Worm (Caenorhabditis elegans) whole organism, L3 larva: ENCODE results near the gene npl-4.1.
A peak's percentile ranks its signal among the peaks of the same experiment; 100 is the strongest.

Source experiments
- R02D3.7 ChIP-seq: fragments of 150-350 bp; optimal IDR thresholded peaks from 2 replicates; lab custom pipeline; 2014; ENCODE audit warnings: missing biosample characterization, missing genetic modification characterization
- ZK546.5 ChIP-seq: sonication (generic microtip); optimal IDR thresholded peaks from 2 replicates; lab custom pipeline; 2017; ENCODE audit warnings: missing biosample characterization, missing genetic modification characterization
- aly-2 ChIP-seq: fragments of 150-350 bp; optimal IDR thresholded peaks from 2 replicates; lab custom pipeline; 2014; ENCODE audit warnings: missing biosample characterization, missing genetic modification characterization
- ama-1 ChIP-seq: fragments of 150-350 bp; optimal IDR thresholded peaks from 2 replicates; lab custom pipeline; 2018
- ceh-16 ChIP-seq: sonication (generic microtip); optimal IDR thresholded peaks from 2 replicates; lab custom pipeline; 2017; ENCODE audit warnings: missing biosample characterization, missing genetic modification characterization
- ceh-28 ChIP-seq: fragments of 150-350 bp; optimal IDR thresholded peaks from 2 replicates; lab custom pipeline; 2014; ENCODE audit warnings: missing biosample characterization, missing genetic modification reagents, missing genetic modification characterization
- ceh-82 ChIP-seq: fragments of 150-350 bp; optimal IDR thresholded peaks from 2 replicates; lab custom pipeline; 2014; ENCODE audit warnings: missing biosample characterization, missing genetic modification characterization
- ceh-9 ChIP-seq: sonication (generic microtip); optimal IDR thresholded peaks from 2 replicates; lab custom pipeline; 2018; ENCODE audit warnings: missing biosample characterization, missing genetic modification characterization
- daf-12 ChIP-seq: fragments of 150-350 bp; optimal IDR thresholded peaks from 2 replicates; lab custom pipeline; 2014; ENCODE audit warnings: missing biosample characterization, missing genetic modification reagents, missing genetic modification characterization
- egl-27 ChIP-seq: sonication (generic microtip); optimal IDR thresholded peaks from 4 replicates; lab custom pipeline; 2017; ENCODE audit warnings: missing biosample characterization, missing genetic modification reagents, missing genetic modification characterization
- egl-5 ChIP-seq: fragments of 150-350 bp; optimal IDR thresholded peaks from 2 replicates; lab custom pipeline; 2017; ENCODE audit warnings: missing biosample characterization, missing genetic modification reagents, missing genetic modification characterization, inconsistent platforms
- elt-1 ChIP-seq: fragments of 150-350 bp; optimal IDR thresholded peaks from 2 replicates; lab custom pipeline; 2014; ENCODE audit warnings: missing biosample characterization, missing genetic modification characterization
- elt-2 ChIP-seq: sonication (generic microtip); optimal IDR thresholded peaks from 2 replicates; lab custom pipeline; 2016; ENCODE audit warnings: missing genetic modification reagents, mild to moderate bottlenecking, missing genetic modification characterization, missing compliant biosample characterization
- elt-3 ChIP-seq, 3 experiments: fragments of 150-350 bp in 1 of 3; sonication (generic microtip) in 2 of 3; optimal IDR thresholded peaks; 2 replicates in 2 of 3; 4 replicates in 1 of 3; lab custom pipeline; 2014 to 2017; ENCODE audit warnings: missing biosample characterization in 3 of 3, missing genetic modification characterization in 3 of 3
- eor-1 ChIP-seq, 2 experiments: fragments of 150-350 bp; optimal IDR thresholded peaks; 2 replicates each; lab custom pipeline; 2014 to 2018; ENCODE audit warnings: missing biosample characterization in 2 of 2, missing genetic modification characterization in 2 of 2
- fkh-10 ChIP-seq: sonication (generic microtip); optimal IDR thresholded peaks from 2 replicates; lab custom pipeline; 2017; ENCODE audit warnings: missing biosample characterization, missing genetic modification reagents, missing genetic modification characterization
- fkh-2 ChIP-seq: fragments of 150-350 bp; optimal IDR thresholded peaks from 2 replicates; lab custom pipeline; 2014; ENCODE audit warnings: missing biosample characterization, missing genetic modification reagents, missing genetic modification characterization
- fos-1 ChIP-seq: fragments of 150-350 bp; optimal IDR thresholded peaks from 2 replicates; lab custom pipeline; 2014; ENCODE audit warnings: missing biosample characterization, missing genetic modification characterization
- hmg-11 ChIP-seq: sonication (generic microtip); optimal IDR thresholded peaks from 2 replicates; lab custom pipeline; 2016; ENCODE audit warnings: missing genetic modification characterization, missing compliant biosample characterization
- jun-1 ChIP-seq: fragments of 150-350 bp; optimal IDR thresholded peaks from 2 replicates; lab custom pipeline; 2014; ENCODE audit warnings: missing biosample characterization, missing genetic modification reagents, missing genetic modification characterization
- lin-15B ChIP-seq: fragments of 150-350 bp; optimal IDR thresholded peaks from 2 replicates; lab custom pipeline; 2014; ENCODE audit warnings: missing biosample characterization, missing genetic modification characterization
- lin-39 ChIP-seq: fragments of 150-350 bp; optimal IDR thresholded peaks from 2 replicates; lab custom pipeline; 2018; ENCODE audit warnings: missing biosample characterization, missing genetic modification reagents, missing genetic modification characterization
- lsy-12 ChIP-seq: sonication (generic microtip); optimal IDR thresholded peaks from 2 replicates; lab custom pipeline; 2016; ENCODE audit warnings: mild to moderate bottlenecking, missing genetic modification characterization, missing compliant biosample characterization
- mdl-1 ChIP-seq: fragments of 150-350 bp; optimal IDR thresholded peaks from 2 replicates; lab custom pipeline; 2014; ENCODE audit warnings: missing biosample characterization, missing genetic modification characterization
- mml-1 ChIP-seq: fragments of 150-350 bp; sonication (generic microtip); optimal IDR thresholded peaks from 3 replicates; lab custom pipeline; 2014; ENCODE audit warnings: missing biosample characterization, missing genetic modification characterization
- nfya-1 ChIP-seq: sonication (generic microtip); optimal IDR thresholded peaks from 2 replicates; lab custom pipeline; 2017; ENCODE audit warnings: missing genetic modification characterization, mild to moderate bottlenecking, missing compliant biosample characterization, antibody characterized with exemption, moderate library complexity; ENCODE audit not compliant: insufficient read depth
- nhr-11 ChIP-seq: fragments of 150-350 bp; optimal IDR thresholded peaks from 2 replicates; lab custom pipeline; 2014; ENCODE audit warnings: missing biosample characterization, missing genetic modification characterization
- nhr-12 ChIP-seq: fragments of 150-350 bp; optimal IDR thresholded peaks from 2 replicates; lab custom pipeline; 2014; ENCODE audit warnings: missing biosample characterization, missing genetic modification characterization
- nhr-23 ChIP-seq: fragments of 150-350 bp; optimal IDR thresholded peaks from 2 replicates; lab custom pipeline; 2014; ENCODE audit warnings: missing biosample characterization, missing genetic modification reagents, missing genetic modification characterization
- nhr-237 ChIP-seq: fragments of 150-350 bp; optimal IDR thresholded peaks from 2 replicates; lab custom pipeline; 2014; ENCODE audit warnings: missing biosample characterization, missing genetic modification characterization
- nhr-25 ChIP-seq: sonication (generic microtip); optimal IDR thresholded peaks from 2 replicates; lab custom pipeline; 2017; ENCODE audit warnings: missing biosample characterization, missing genetic modification characterization
- nhr-28 ChIP-seq: fragments of 150-350 bp; optimal IDR thresholded peaks from 2 replicates; lab custom pipeline; 2014; ENCODE audit warnings: missing biosample characterization, missing genetic modification characterization
- nhr-43 ChIP-seq: sonication (generic microtip); optimal IDR thresholded peaks from 2 replicates; lab custom pipeline; 2016; ENCODE audit warnings: mild to moderate bottlenecking, missing genetic modification characterization, missing compliant biosample characterization; ENCODE audit not compliant: poor library complexity, severe bottlenecking
- nhr-67 ChIP-seq: fragments of 150-350 bp; optimal IDR thresholded peaks from 2 replicates; lab custom pipeline; 2014; ENCODE audit warnings: missing biosample characterization, missing genetic modification characterization
- nhr-76 ChIP-seq: fragments of 150-350 bp; sonication (generic microtip); optimal IDR thresholded peaks from 5 replicates; lab custom pipeline; 2014; ENCODE audit warnings: missing biosample characterization, missing genetic modification characterization
- nhr-77 ChIP-seq: fragments of 150-350 bp; optimal IDR thresholded peaks from 2 replicates; lab custom pipeline; 2014; ENCODE audit warnings: missing biosample characterization, missing genetic modification characterization
- pha-4 ChIP-seq: fragments of 150-350 bp; optimal IDR thresholded peaks from 2 replicates; lab custom pipeline; 2014; ENCODE audit warnings: missing biosample characterization, missing genetic modification reagents, missing genetic modification characterization
- pqm-1 ChIP-seq: fragments of 150-350 bp; optimal IDR thresholded peaks from 2 replicates; lab custom pipeline; 2017; ENCODE audit warnings: missing biosample characterization, missing genetic modification characterization, inconsistent platforms
- sea-2 ChIP-seq: fragments of 150-350 bp; sonication (generic microtip); optimal IDR thresholded peaks from 4 replicates; lab custom pipeline; 2014; ENCODE audit warnings: missing biosample characterization, missing genetic modification reagents, missing genetic modification characterization
- skn-1 ChIP-seq: fragments of 150-350 bp; optimal IDR thresholded peaks from 2 replicates; lab custom pipeline; 2014; ENCODE audit warnings: missing biosample characterization, missing genetic modification characterization
- snpc-4 ChIP-seq: fragments of 150-350 bp; optimal IDR thresholded peaks from 2 replicates; lab custom pipeline; 2014; ENCODE audit warnings: missing biosample characterization, missing genetic modification characterization
- tbx-2 ChIP-seq: sonication (generic microtip); optimal IDR thresholded peaks from 2 replicates; lab custom pipeline; 2016; ENCODE audit warnings: mild to moderate bottlenecking, missing genetic modification characterization, missing compliant biosample characterization
- unc-39 ChIP-seq: sonication (generic microtip); optimal IDR thresholded peaks from 4 replicates; lab custom pipeline; 2017; ENCODE audit warnings: missing biosample characterization, missing genetic modification characterization
- unc-62 ChIP-seq: fragments of 150-350 bp; sonication (generic microtip); optimal IDR thresholded peaks from 4 replicates; lab custom pipeline; 2014; ENCODE audit warnings: missing biosample characterization, missing genetic modification reagents, missing genetic modification characterization
- zag-1 ChIP-seq: fragments of 150-350 bp; optimal IDR thresholded peaks from 2 replicates; lab custom pipeline; 2014; ENCODE audit warnings: missing biosample characterization, missing genetic modification characterization
- ztf-11 ChIP-seq: fragments of 150-350 bp; optimal IDR thresholded peaks from 2 replicates; lab custom pipeline; 2014; ENCODE audit warnings: missing biosample characterization, missing genetic modification characterization
- ztf-4 ChIP-seq: fragments of 150-350 bp; optimal IDR thresholded peaks from 2 replicates; lab custom pipeline; 2014; ENCODE audit warnings: missing biosample characterization, missing genetic modification characterization

The npl-4.1 gene

DNA sequence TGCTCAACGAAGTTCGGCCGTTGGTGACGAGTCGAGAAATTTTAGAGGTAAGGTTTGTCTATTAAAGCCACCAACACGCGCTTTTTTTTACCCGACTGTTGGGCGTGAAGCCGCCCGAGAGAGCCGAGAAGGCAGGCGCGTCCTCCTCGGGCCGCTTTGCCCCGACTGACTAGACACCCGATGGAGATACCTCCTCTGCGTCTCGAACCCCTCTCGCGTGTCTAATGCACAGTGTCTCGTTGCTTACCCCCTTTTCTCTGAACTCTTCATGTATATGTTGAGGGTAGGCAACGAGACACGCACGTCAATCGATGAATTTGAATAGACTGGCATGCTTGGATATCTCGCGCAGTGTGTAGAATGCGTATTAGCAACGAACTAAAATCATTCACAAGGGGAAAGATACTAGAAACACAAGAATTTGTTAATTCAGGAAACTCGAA is 30.6 kb downstream of the npl-4.1 start:
- peak; percentile 99 for TF ChIP-seq nfya-1 (tag; lab: Kevin White, UChicago)
- peak; percentile 64 for TF ChIP-seq ceh-82 (tag; lab: Kevin White, UChicago)
- TF ChIP-seq nhr-76 (tag; lab: Kevin White, UChicago): peak; percentile 42
- peak; percentile 53 for TF ChIP-seq skn-1
- TF ChIP-seq nhr-67 (tag; lab: Kevin White, UChicago): peak; percentile 47
- peak; percentile 11 for TF ChIP-seq elt-1 (tag; lab: Kevin White, UChicago)
- TF ChIP-seq lin-15B (tag; lab: Kevin White, UChicago): peak; percentile 69
- TF ChIP-seq jun-1 (tag; lab: Kevin White, UChicago): peak; percentile 55
- peak; percentile 89 for TF ChIP-seq hmg-11 (tag; lab: Kevin White, UChicago)
- TF ChIP-seq ceh-28: peak; percentile 86
- TF ChIP-seq tbx-2 (tag; lab: Kevin White, UChicago): peak; percentile 82
- peak; percentile 75 for TF ChIP-seq nhr-43 (tag; lab: Kevin White, UChicago)
- TF ChIP-seq lsy-12 (tag; lab: Kevin White, UChicago): peak; percentile 92
- peak; percentile 20 for TF ChIP-seq nhr-11
- TF ChIP-seq nhr-237: no peak
- TF ChIP-seq nhr-77 (tag; lab: Kevin White, UChicago): no peak
- peak; percentile 84 for TF ChIP-seq elt-2 (tag; lab: Kevin White, UChicago)
- TF ChIP-seq ceh-9 (tag; lab: Kevin White, UChicago): no peak
- no peak for TF ChIP-seq ZK546.5
- TF ChIP-seq ztf-4 (tag; lab: Kevin White, UChicago): peak; percentile 86
- no peak for TF ChIP-seq eor-1 (tag; optimal IDR thresholded peaks at IDR 0.05; lab: Kevin White, UChicago)
- TF ChIP-seq elt-3 (tag; optimal IDR thresholded peaks at IDR 0.05; lab: Kevin White, UChicago): peak in 1 of 3 experiments; percentile 82
- peak; percentile 50 for TF ChIP-seq snpc-4 (tag; lab: Kevin White, UChicago)
- no peak for TF ChIP-seq aly-2 (tag; lab: Kevin White, UChicago)
- peak; percentile 67 for TF ChIP-seq mdl-1 (tag; lab: Kevin White, UChicago)
- no peak for TF ChIP-seq daf-12 (tag; lab: Kevin White, UChicago)
- TF ChIP-seq egl-27 (tag; lab: Kevin White, UChicago): no peak
- TF ChIP-seq mml-1 (tag; lab: Kevin White, UChicago): no peak
- peak; percentile 64 for TF ChIP-seq nhr-23 (tag; lab: Kevin White, UChicago)
- TF ChIP-seq fkh-2 (tag; lab: Kevin White, UChicago): peak; percentile 13
- peak; percentile 48 for TF ChIP-seq zag-1
- peak; percentile 6 for TF ChIP-seq ceh-16 (tag; lab: Kevin White, UChicago)
- TF ChIP-seq unc-62 (GFP tag; lab: Kevin White, UChicago): peak; percentile 82
- no peak for TF ChIP-seq unc-39 (tag; lab: Kevin White, UChicago)
- TF ChIP-seq pha-4 (tag; lab: Kevin White, UChicago): peak; percentile 72
- peak; percentile 96 for TF ChIP-seq egl-5 (tag; lab: Kevin White, UChicago)
- no peak for TF ChIP-seq nhr-28 (tag; lab: Kevin White, UChicago)
- TF ChIP-seq fkh-10 (GFP tag; lab: Kevin White, UChicago): peak; percentile 71
- TF ChIP-seq nhr-12 (tag; lab: Kevin White, UChicago): no peak
- peak; percentile 46 for TF ChIP-seq sea-2 (GFP tag; lab: Kevin White, UChicago)
- peak; percentile 100 for TF ChIP-seq ama-1 (lab: Kevin White, UChicago)
- peak; percentile 86 for TF ChIP-seq lin-39 (tag; lab: Kevin White, UChicago)
- TF ChIP-seq nhr-25 (tag; lab: Kevin White, UChicago): peak; percentile 94
- TF ChIP-seq R02D3.7 (tag; lab: Kevin White, UChicago): peak; percentile 65
- peak; percentile 46 for TF ChIP-seq pqm-1 (tag; lab: Kevin White, UChicago)
- peak; percentile 51 for TF ChIP-seq ztf-11 (tag; lab: Kevin White, UChicago)
- no peak for TF ChIP-seq fos-1 (tag; lab: Kevin White, UChicago)
